Fruit fly (Drosophila melanogaster) whole organism, embryonic: ENCODE measurements around the gene CG4074.

ENCODE experiments used
- Asciz ChIP-seq: fragments of 200-800 bp; sonication (Bioruptor generic); optimal IDR thresholded peaks from 2 replicates; lab custom pipeline; 2017; ENCODE audit warnings: missing biosample characterization, mild to moderate bottlenecking, missing genetic modification characterization, missing genetic modification reagents
- CG15269 ChIP-seq: fragments of 200-800 bp; sonication (Bioruptor generic); optimal IDR thresholded peaks from 2 replicates; lab custom pipeline; 2018; ENCODE audit warnings: missing biosample characterization, mild to moderate bottlenecking, missing genetic modification characterization, moderate library complexity
- CG18476 ChIP-seq: fragments of 200-800 bp; sonication (Bioruptor generic); optimal IDR thresholded peaks from 2 replicates; lab custom pipeline; 2016; ENCODE audit warnings: missing biosample characterization, mild to moderate bottlenecking, missing genetic modification characterization
- CG3065 ChIP-seq: fragments of 200-800 bp; sonication (Bioruptor generic); optimal IDR thresholded peaks from 2 replicates; lab custom pipeline; 2016; ENCODE audit warnings: missing biosample characterization, missing genetic modification characterization
- NC2α ChIP-seq: fragments of 200-800 bp; sonication (Bioruptor generic); optimal IDR thresholded peaks from 2 replicates; lab custom pipeline; 2016; ENCODE audit warnings: missing biosample characterization, missing genetic modification characterization
- ab ChIP-seq: fragments of 200-800 bp; sonication (Bioruptor generic); optimal IDR thresholded peaks from 2 replicates; lab custom pipeline; 2016; ENCODE audit warnings: missing biosample characterization, missing genetic modification characterization
- phol ChIP-seq: fragments of 200-800 bp; sonication (Bioruptor generic); optimal IDR thresholded peaks from 3 replicates; lab custom pipeline; 2018; ENCODE audit warnings: missing biosample characterization, mild to moderate bottlenecking, missing genetic modification characterization, moderate library complexity
- so ChIP-seq: fragments of 200-800 bp; sonication (Bioruptor generic); IDR thresholded peaks from 3 replicates; pipeline ENCODE4 v1.3.6; 2022; ENCODE audit warnings: missing biosample characterization, missing genetic modification characterization
- tin ChIP-seq: fragments of 200-800 bp; sonication (Bioruptor generic); optimal IDR thresholded peaks from 3 replicates; lab custom pipeline; 2016; ENCODE audit warnings: missing biosample characterization, missing genetic modification characterization

- TF ChIP-seq NC2α: peak; percentile 35
- peak; percentile 76 for TF ChIP-seq Asciz (GFP tag; lab: Kevin White, UChicago)
- no peak for TF ChIP-seq phol (tag; lab: Kevin White, UChicago)
- TF ChIP-seq ab (GFP tag; lab: Kevin White, UChicago): no peak
- TF ChIP-seq CG3065 (GFP tag; lab: Kevin White, UChicago): peak; percentile 82
- peak; percentile 82; the same call in 2 of the 3 replicates for TF ChIP-seq so (GFP tag; lab: Robert Waterston, UW)
- TF ChIP-seq tin: peak; percentile 71
- peak; percentile 78 for TF ChIP-seq CG15269
- peak; percentile 78 for TF ChIP-seq CG18476 (GFP tag; lab: Kevin White, UChicago)
These were observed 2.8 kb upstream of the CG4074 start for dm6 chr3L:20771891-20772646.
